Fruit fly (Drosophila melanogaster) whole organism, embryonic: ENCODE measurements around the gene PK1-R.

ENCODE experiments used
- BtbVII ChIP-seq: fragments of 200-800 bp; sonication (Bioruptor generic); optimal IDR thresholded peaks from 3 replicates; lab custom pipeline; 2017; ENCODE audit warnings: missing biosample characterization, mild to moderate bottlenecking, missing genetic modification characterization
- CG10267 ChIP-seq: fragments of 200-800 bp; sonication (Bioruptor generic); optimal IDR thresholded peaks from 2 replicates; lab custom pipeline; 2018; ENCODE audit warnings: missing biosample characterization, mild to moderate bottlenecking, missing genetic modification characterization, moderate library complexity
- CG10321 ChIP-seq: fragments of 200-800 bp; sonication (Bioruptor generic); IDR thresholded peaks from 2 replicates; pipeline ENCODE4 v1.3.6; 2022; ENCODE audit warnings: missing biosample characterization, missing genetic modification characterization
- CG12219 ChIP-seq: fragments of 200-800 bp; sonication (Bioruptor generic); optimal IDR thresholded peaks from 3 replicates; lab custom pipeline; 2018; ENCODE audit warnings: missing biosample characterization, mild to moderate bottlenecking, missing genetic modification characterization
- CG12391 ChIP-seq: fragments of 200-800 bp; sonication (Bioruptor generic); optimal IDR thresholded peaks from 3 replicates; lab custom pipeline; 2018; ENCODE audit warnings: missing biosample characterization, mild to moderate bottlenecking, missing genetic modification characterization, moderate library complexity
- CG15269 ChIP-seq: fragments of 200-800 bp; sonication (Bioruptor generic); optimal IDR thresholded peaks from 2 replicates; lab custom pipeline; 2018; ENCODE audit warnings: missing biosample characterization, mild to moderate bottlenecking, missing genetic modification characterization, moderate library complexity
- CG1529 ChIP-seq: fragments of 200-800 bp; sonication (Bioruptor generic); optimal IDR thresholded peaks from 3 replicates; lab custom pipeline; 2018; ENCODE audit warnings: missing biosample characterization, missing genetic modification characterization
- CG17328 ChIP-seq: fragments of 200-800 bp; sonication (Bioruptor generic); IDR thresholded peaks from 2 replicates; pipeline ENCODE4 v1.3.6; 2022; ENCODE audit warnings: missing biosample characterization, missing genetic modification characterization
- CG17361 ChIP-seq: fragments of 200-800 bp; sonication (Bioruptor generic); IDR thresholded peaks from 3 replicates; pipeline ENCODE4 v1.3.6; 2022; ENCODE audit warnings: missing biosample characterization, missing genetic modification characterization
- CG2199 ChIP-seq: fragments of 200-800 bp; sonication (Bioruptor generic); IDR thresholded peaks from 3 replicates; pipeline ENCODE4 v1.3.6; 2022; ENCODE audit warnings: missing biosample characterization, missing genetic modification characterization
- CG33557 ChIP-seq: fragments of 200-800 bp; sonication (Bioruptor generic); optimal IDR thresholded peaks from 2 replicates; lab custom pipeline; 2019; ENCODE audit warnings: missing biosample characterization, mild to moderate bottlenecking, missing genetic modification characterization, moderate library complexity
- CG34224 ChIP-seq: fragments of 200-800 bp; sonication (Bioruptor generic); IDR thresholded peaks from 3 replicates; pipeline ENCODE4 v1.3.6; 2022; ENCODE audit warnings: missing biosample characterization, missing genetic modification characterization; ENCODE audit not compliant: partially characterized antibody
- CG3847 ChIP-seq: fragments of 200-800 bp; sonication (Bioruptor generic); IDR thresholded peaks from 2 replicates; pipeline ENCODE4 v1.3.6; 2022; ENCODE audit warnings: missing biosample characterization, missing genetic modification characterization
- CG4617 ChIP-seq: fragments of 200-800 bp; sonication (Bioruptor generic); optimal IDR thresholded peaks from 3 replicates; lab custom pipeline; 2016; ENCODE audit warnings: missing biosample characterization, missing genetic modification characterization, borderline replicate concordance
- CG7357 ChIP-seq: fragments of 200-800 bp; sonication (Bioruptor generic); IDR thresholded peaks from 3 replicates; pipeline ENCODE4 v1.3.6; 2022; ENCODE audit warnings: missing biosample characterization, missing genetic modification characterization
- CG7745 ChIP-seq: fragments of 200-800 bp; sonication (Bioruptor generic); optimal IDR thresholded peaks from 2 replicates; lab custom pipeline; 2018; ENCODE audit warnings: missing biosample characterization, mild to moderate bottlenecking, missing genetic modification characterization, moderate library complexity
- CG9437 ChIP-seq: fragments of 200-800 bp; sonication (Bioruptor generic); optimal IDR thresholded peaks from 2 replicates; lab custom pipeline; 2018; ENCODE audit warnings: missing biosample characterization, mild to moderate bottlenecking, missing genetic modification characterization
- Chrac-16 ChIP-seq: fragments of 200-800 bp; sonication (Bioruptor generic); optimal IDR thresholded peaks from 3 replicates; lab custom pipeline; 2016; ENCODE audit warnings: missing biosample characterization, missing genetic modification characterization
- CoRest ChIP-seq: fragments of 200-800 bp; sonication (Bioruptor generic); optimal IDR thresholded peaks from 3 replicates; lab custom pipeline; 2018; ENCODE audit warnings: missing biosample characterization, mild to moderate bottlenecking, missing genetic modification characterization, moderate library complexity
- D19A ChIP-seq: fragments of 200-800 bp; optimal IDR thresholded peaks from 3 replicates; lab custom pipeline; 2019; ENCODE audit warnings: missing biosample characterization, mild to moderate bottlenecking, missing genetic modification characterization, moderate library complexity
- Gsc ChIP-seq: fragments of 200-800 bp; sonication (Bioruptor generic); IDR thresholded peaks from 2 replicates; pipeline ENCODE4 v1.3.6; 2022; ENCODE audit warnings: missing biosample characterization, missing genetic modification characterization
- Gug ChIP-seq: fragments of 200-800 bp; sonication (Bioruptor generic); IDR thresholded peaks from 4 replicates; pipeline ENCODE4 v1.3.6; 2022; ENCODE audit warnings: missing biosample characterization, missing genetic modification characterization
- HHEX ChIP-seq: fragments of 200-800 bp; sonication (Bioruptor generic); optimal IDR thresholded peaks from 3 replicates; lab custom pipeline; 2017; ENCODE audit warnings: missing biosample characterization, mild to moderate bottlenecking, missing genetic modification characterization, missing genetic modification reagents
- Hsf ChIP-seq: fragments of 200-800 bp; sonication (Bioruptor generic); optimal IDR thresholded peaks from 3 replicates; lab custom pipeline; 2016; ENCODE audit warnings: missing biosample characterization, missing genetic modification characterization
- Med ChIP-seq: fragments of 200-800 bp; sonication (Bioruptor generic); peaks from one replicate; lab custom pipeline; 2016; ENCODE audit warnings: missing biosample characterization, missing genetic modification characterization, mild to moderate bottlenecking, inconsistent platforms, moderate library complexity
- Nf-YC ChIP-seq: fragments of 200-800 bp; optimal IDR thresholded peaks from 3 replicates; lab custom pipeline; 2019; ENCODE audit warnings: missing biosample characterization, mild to moderate bottlenecking, missing genetic modification characterization, moderate library complexity
- Oli ChIP-seq: fragments of 200-800 bp; sonication (Bioruptor generic); optimal IDR thresholded peaks from 2 replicates; lab custom pipeline; 2018; ENCODE audit warnings: missing biosample characterization, mild to moderate bottlenecking, missing genetic modification characterization, moderate library complexity
- PHDP ChIP-seq: fragments of 200-800 bp; sonication (Bioruptor generic); optimal IDR thresholded peaks from 3 replicates; lab custom pipeline; 2018; ENCODE audit warnings: missing biosample characterization, mild to moderate bottlenecking, missing genetic modification characterization, moderate library complexity
- Rfx ChIP-seq: fragments of 200-800 bp; sonication (Bioruptor generic); IDR thresholded peaks from 2 replicates; pipeline ENCODE4 v1.3.6; 2022; ENCODE audit warnings: missing biosample characterization, missing genetic modification characterization
- Sox100B ChIP-seq: fragments of 200-800 bp; sonication (Bioruptor generic); optimal IDR thresholded peaks from 3 replicates; lab custom pipeline; 2018; ENCODE audit warnings: missing biosample characterization, mild to moderate bottlenecking, missing genetic modification characterization
- Sox102F ChIP-seq: fragments of 200-800 bp; sonication (Bioruptor generic); optimal IDR thresholded peaks from 2 replicates; lab custom pipeline; 2018; ENCODE audit warnings: missing biosample characterization, mild to moderate bottlenecking, missing genetic modification characterization, moderate library complexity
- bigmax ChIP-seq: fragments of 200-800 bp; sonication (Bioruptor generic); optimal IDR thresholded peaks from 2 replicates; lab custom pipeline; 2018; ENCODE audit warnings: missing biosample characterization, mild to moderate bottlenecking, missing genetic modification characterization
- bsh ChIP-seq, 2 experiments: fragments of 200-800 bp; sonication (Bioruptor generic); optimal IDR thresholded peaks; 2 replicates each; lab custom pipeline; 2017 to 2018; ENCODE audit warnings: mild to moderate bottlenecking in 2 of 2, missing biosample characterization in 2 of 2, missing genetic modification characterization in 2 of 2, moderate library complexity in 1 of 2
- cad ChIP-seq: fragments of >200 bp; optimal IDR thresholded peaks from 2 replicates; lab custom pipeline; 2017; ENCODE audit warnings: missing biosample characterization, missing genetic modification characterization
- croc ChIP-seq: fragments of 200-800 bp; sonication (Bioruptor generic); conservative IDR thresholded peaks from 3 replicates; pipeline ENCODE4 v1.3.6; 2022; ENCODE audit warnings: missing biosample characterization, missing genetic modification characterization
- dmrt99B ChIP-seq: fragments of 200-800 bp; sonication (Bioruptor generic); optimal IDR thresholded peaks from 2 replicates; lab custom pipeline; 2018; ENCODE audit warnings: missing biosample characterization, mild to moderate bottlenecking, missing genetic modification characterization, moderate library complexity
- dpn ChIP-seq, 2 experiments: fragments of 200-800 bp; sonication (Bioruptor generic); optimal IDR thresholded peaks; 3 replicates each; lab custom pipeline; 2016; ENCODE audit warnings: missing biosample characterization in 2 of 2, missing genetic modification characterization in 2 of 2
- h ChIP-seq: fragments of >200 bp; optimal IDR thresholded peaks from 2 replicates; lab custom pipeline; 2017
- hkb ChIP-seq, 2 experiments: fragments of 200-800 bp in 1 of 2; fragments of >200 bp in 1 of 2; sonication (Bioruptor generic) in 1 of 2; IDR thresholded peaks in 1 of 2; optimal IDR thresholded peaks in 1 of 2; 2 replicates each; pipeline versions ENCODE4 v1.3.6 to Lab custom; 2017 to 2022; ENCODE audit warnings: missing biosample characterization in 1 of 2, missing genetic modification characterization in 1 of 2
- ind ChIP-seq: fragments of 200-800 bp; sonication (Bioruptor generic); optimal IDR thresholded peaks from 3 replicates; lab custom pipeline; 2016; ENCODE audit warnings: missing biosample characterization, missing genetic modification characterization
- mam ChIP-seq: fragments of 200-800 bp; sonication (Bioruptor generic); optimal IDR thresholded peaks from 3 replicates; lab custom pipeline; 2016; ENCODE audit warnings: missing biosample characterization, missing genetic modification characterization
- nerfin-2 ChIP-seq: fragments of 200-800 bp; sonication (Bioruptor generic); IDR thresholded peaks from 2 replicates; pipeline ENCODE4 v1.3.6; 2022; ENCODE audit warnings: missing biosample characterization, missing genetic modification characterization; ENCODE audit not compliant: partially characterized antibody
- pan ChIP-seq, 4 experiments: fragments of >200 bp in 3 of 4; fragments of 200-800 bp in 1 of 4; sonication (Bioruptor generic) in 1 of 4; optimal IDR thresholded peaks in 3 of 4; IDR thresholded peaks in 1 of 4; 2 replicates each; pipeline versions ENCODE4 v1.3.6 to Lab custom; 2017 to 2022; ENCODE audit warnings: missing biosample characterization in 2 of 4, missing genetic modification characterization in 2 of 4, mixed read lengths in 1 of 4
- salm ChIP-seq: fragments of 200-800 bp; sonication (Bioruptor generic); optimal IDR thresholded peaks from 2 replicates; lab custom pipeline; 2018; ENCODE audit warnings: missing biosample characterization, mild to moderate bottlenecking, missing genetic modification characterization
- shn ChIP-seq: fragments of 200-800 bp; sonication (Bioruptor generic); optimal IDR thresholded peaks from 3 replicates; lab custom pipeline; 2016; ENCODE audit warnings: missing biosample characterization, missing genetic modification characterization
- sisA ChIP-seq: fragments of 200-800 bp; sonication (Bioruptor generic); IDR thresholded peaks from 2 replicates; pipeline ENCODE4 v1.3.6; 2022; ENCODE audit warnings: missing biosample characterization, missing genetic modification characterization
- tap ChIP-seq: fragments of 200-800 bp; optimal IDR thresholded peaks from 3 replicates; lab custom pipeline; 2019; ENCODE audit warnings: missing biosample characterization, mild to moderate bottlenecking, missing genetic modification characterization, moderate library complexity
- ttk ChIP-seq: fragments of 200-800 bp; sonication (Bioruptor generic); IDR thresholded peaks from 2 replicates; pipeline ENCODE4 v2.1.2; 2022; ENCODE audit warnings: missing biosample characterization, missing genetic modification characterization
- unc-4 ChIP-seq: fragments of 200-800 bp; sonication (Bioruptor generic); IDR thresholded peaks from 2 replicates; pipeline ENCODE4 v1.3.6; 2022; ENCODE audit warnings: missing biosample characterization, missing genetic modification characterization; ENCODE audit not compliant: partially characterized antibody

The PK1-R gene

DNA sequence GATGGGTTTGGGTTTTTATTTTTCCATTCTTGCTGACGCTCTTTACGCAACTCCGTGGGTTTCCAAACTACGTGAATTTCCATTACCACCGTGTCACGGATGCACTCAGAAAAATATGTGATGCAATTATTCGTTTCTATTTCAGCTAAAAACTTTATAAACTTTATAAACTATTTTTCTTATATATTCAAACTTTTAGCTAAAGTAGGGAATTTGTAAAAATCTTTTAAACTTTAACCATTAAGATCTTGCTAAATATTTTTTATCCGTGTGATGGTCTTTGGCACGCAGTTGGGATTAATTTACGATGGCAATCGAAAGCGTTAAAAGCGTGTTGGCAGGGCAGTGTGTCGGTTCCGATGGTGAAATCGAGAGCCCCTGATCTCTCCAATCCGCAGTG is 7.5 kb downstream of the PK1-R start (continued):
- no peak for TF ChIP-seq unc-4
- TF ChIP-seq Rfx (GFP tag; lab: Robert Waterston, UW) = peak; percentile 49
- no peak for TF ChIP-seq shn (GFP tag; lab: Kevin White, UChicago)
- 0 out of 3 replicates have a peak, but pooled peaks have one; percentile 26 for TF ChIP-seq croc
- no peak for TF ChIP-seq Chrac-16 (GFP tag; lab: Kevin White, UChicago)
- TF ChIP-seq CG7745 (tag; lab: Kevin White, UChicago) = no peak
- TF ChIP-seq CG10321 (GFP tag; lab: Robert Waterston, UW) = no peak
- peak; percentile 25 for TF ChIP-seq Hsf (GFP tag; lab: Kevin White, UChicago)
- TF ChIP-seq sisA = peak; percentile 27
- TF ChIP-seq h = no peak
- TF ChIP-seq CG10267 (tag; lab: Kevin White, UChicago) = peak; percentile 48
- peak in 1 of 2 experiments; percentile 34 for TF ChIP-seq dpn (GFP tag; optimal IDR thresholded peaks at IDR 0.05; lab: Kevin White, UChicago)
- TF ChIP-seq hkb (optimal IDR thresholded peaks at IDR 0.05; lab: Kevin White, UChicago) = no peak
- peak; percentile 70 for TF ChIP-seq hkb (GFP tag; IDR thresholded peaks at IDR 0.05; lab: Robert Waterston, UW)
- TF ChIP-seq CG1529 (GFP tag; lab: Kevin White, UChicago) = peak; percentile 10
- no peak for TF ChIP-seq CG33557
- peak; percentile 57 for TF ChIP-seq CoRest (tag; lab: Kevin White, UChicago)
- TF ChIP-seq CG9437 = peak; percentile 31
- peak; percentile 26; the same call in 1 of the 3 replicates for TF ChIP-seq CG7357 (GFP tag; lab: Robert Waterston, UW)
- TF ChIP-seq CG4617 (GFP tag; lab: Kevin White, UChicago) = no peak
- TF ChIP-seq Oli (tag; lab: Kevin White, UChicago) = peak; percentile 58
- no peak for TF ChIP-seq Gug
- TF ChIP-seq bsh (GFP tag; optimal IDR thresholded peaks at IDR 0.05; lab: Kevin White, UChicago) = peak in 1 of 2 experiments; percentile 60
- peak; percentile 80 for TF ChIP-seq CG15269 (tag; lab: Kevin White, UChicago)
- no peak for TF ChIP-seq cad (GFP tag; lab: Kevin White, UChicago)
- peak; percentile 22 for TF ChIP-seq HHEX
- TF ChIP-seq Sox100B (GFP tag; lab: Kevin White, UChicago) = peak; percentile 53
- peak; percentile 45 for TF ChIP-seq BtbVII (GFP tag; lab: Kevin White, UChicago)
- peak; percentile 34; the same call in 1 of the 2 replicates for TF ChIP-seq CG17328 (GFP tag; lab: Robert Waterston, UW)
- peak; percentile 28 for TF ChIP-seq CG12219 (GFP tag; lab: Kevin White, UChicago)
- TF ChIP-seq tap (tag; lab: Kevin White, UChicago) = peak; percentile 72
- TF ChIP-seq D19A (tag; lab: Kevin White, UChicago) = peak; percentile 42
- TF ChIP-seq PHDP (tag; lab: Kevin White, UChicago) = peak; percentile 56
- peak; percentile 77 for TF ChIP-seq Sox102F
- no peak for TF ChIP-seq pan (optimal IDR thresholded peaks at IDR 0.05; lab: Kevin White, UChicago)
- peak in 1 of 2 experiments; percentile 62 for TF ChIP-seq pan (GFP tag; optimal IDR thresholded peaks at IDR 0.05 in 1 of 2, IDR thresholded peaks at IDR 0.05 in 1 of 2)
- TF ChIP-seq CG2199 (GFP tag; lab: Robert Waterston, UW) = no peak
- no peak for TF ChIP-seq bigmax (GFP tag; lab: Kevin White, UChicago)
- TF ChIP-seq Med (GFP tag; lab: Kevin White, UChicago) = peak; percentile 74
- TF ChIP-seq ind (GFP tag; lab: Kevin White, UChicago) = peak; percentile 33
- TF ChIP-seq ttk (GFP tag; lab: Robert Waterston, UW) = peak; percentile 31; the same call in 1 of the 2 replicates
- 0 out of 3 replicates have a peak, but pooled peaks have one; percentile 32 for TF ChIP-seq CG17361 (GFP tag; lab: Robert Waterston, UW)
- TF ChIP-seq CG34224 = no peak
- peak; percentile 19 for TF ChIP-seq salm (tag; lab: Kevin White, UChicago)
- peak; percentile 19 for TF ChIP-seq mam (GFP tag; lab: Kevin White, UChicago)
- peak; percentile 18 for TF ChIP-seq Nf-YC (tag; lab: Kevin White, UChicago)
- no peak for TF ChIP-seq Gsc
- peak; percentile 60 for TF ChIP-seq CG12391 (tag; lab: Kevin White, UChicago)
- TF ChIP-seq CG3847 (GFP tag; lab: Robert Waterston, UW) = peak; percentile 26; the same call in 1 of the 2 replicates
- TF ChIP-seq dmrt99B (tag; lab: Kevin White, UChicago) = peak; percentile 78
- TF ChIP-seq nerfin-2 (GFP tag; lab: Robert Waterston, UW) = no peak
